Worm (Caenorhabditis elegans) whole organism, young adult: Measurements from ENCODE around the gene mdt-9.

Source experiments
- F10E7.11 ChIP-seq: sonication (generic microtip); optimal IDR thresholded peaks from 2 replicates; lab custom pipeline; 2017; ENCODE audit warnings: mild to moderate bottlenecking, missing genetic modification characterization, moderate library complexity, missing compliant biosample characterization
- F22D6.2 ChIP-seq: sonication (generic microtip); optimal IDR thresholded peaks from 2 replicates; lab custom pipeline; 2016; ENCODE audit warnings: mild to moderate bottlenecking, missing genetic modification characterization, missing compliant biosample characterization
- F37B4.10 ChIP-seq: fragments of 200-800 bp; sonication (Bioruptor generic); IDR thresholded peaks from 2 replicates; pipeline ENCODE4 v1.3.6; 2022; ENCODE audit warnings: missing genetic modification characterization, missing compliant biosample characterization
- F55B11.4 ChIP-seq: sonication (generic microtip); optimal IDR thresholded peaks from 2 replicates; lab custom pipeline; 2016; ENCODE audit warnings: missing compliant biosample characterization, missing genetic modification characterization, borderline replicate concordance; ENCODE audit not compliant: insufficient read depth
- F57A8.1 ChIP-seq: fragments of 200-800 bp; sonication (Bioruptor generic); optimal IDR thresholded peaks from 2 replicates; lab custom pipeline; 2018; ENCODE audit warnings: mild to moderate bottlenecking, missing genetic modification characterization, moderate library complexity, missing compliant biosample characterization
- Y53G8AR.9 ChIP-seq: fragments of 200-800 bp; sonication (Bioruptor generic); conservative IDR thresholded peaks from 2 replicates; pipeline ENCODE4 v1.3.6; 2022; ENCODE audit warnings: missing genetic modification reagents, missing genetic modification characterization, missing compliant biosample characterization
- Y56A3A.18 ChIP-seq: fragments of 200-800 bp; sonication (Bioruptor generic); IDR thresholded peaks from 2 replicates; pipeline ENCODE4 v1.3.6; 2022; ENCODE audit warnings: missing genetic modification reagents, missing genetic modification characterization, missing compliant biosample characterization
- Y79H2A.3 ChIP-seq: fragments of 200-800 bp; sonication (Bioruptor generic); conservative IDR thresholded peaks from 2 replicates; pipeline ENCODE4 v1.3.6; 2022; ENCODE audit warnings: missing genetic modification reagents, missing genetic modification characterization, missing compliant biosample characterization
- aptf-2 ChIP-seq: fragments of 200-800 bp; sonication (Bioruptor generic); conservative IDR thresholded peaks from 2 replicates; pipeline ENCODE4 v1.3.6; 2022; ENCODE audit warnings: missing genetic modification reagents, missing genetic modification characterization, missing compliant biosample characterization
- aptf-3 ChIP-seq: fragments of 200-800 bp; sonication (Bioruptor generic); IDR thresholded peaks from 2 replicates; pipeline ENCODE4 v1.3.6; 2022; ENCODE audit warnings: missing genetic modification characterization, missing compliant biosample characterization
- athp-1 ChIP-seq: sonication (generic microtip); optimal IDR thresholded peaks from 2 replicates; lab custom pipeline; 2017; ENCODE audit warnings: mild to moderate bottlenecking, missing genetic modification characterization, missing compliant biosample characterization
- attf-6 ChIP-seq: fragments of 200-800 bp; sonication (Bioruptor generic); IDR thresholded peaks from 2 replicates; pipeline ENCODE4 v1.3.6; 2022; ENCODE audit warnings: missing genetic modification reagents, missing genetic modification characterization, missing compliant biosample characterization
- bed-2 ChIP-seq: fragments of 200-800 bp; sonication (Bioruptor generic); IDR thresholded peaks from 2 replicates; pipeline ENCODE4 v1.3.6; 2022; ENCODE audit warnings: missing genetic modification reagents, missing genetic modification characterization, missing compliant biosample characterization
- ceh-27 ChIP-seq: fragments of 200-800 bp; sonication (Bioruptor generic); optimal IDR thresholded peaks from 2 replicates; lab custom pipeline; 2018; ENCODE audit warnings: mild to moderate bottlenecking, missing genetic modification characterization, moderate library complexity, missing compliant biosample characterization
- ceh-40 ChIP-seq: fragments of 200-800 bp; sonication (Bioruptor generic); IDR thresholded peaks from 2 replicates; pipeline ENCODE4 v1.3.6; 2022; ENCODE audit warnings: missing genetic modification characterization, missing compliant biosample characterization
- ceh-58 ChIP-seq: fragments of 200-800 bp; sonication (Bioruptor generic); IDR thresholded peaks from 2 replicates; pipeline ENCODE4 v1.3.6; 2022; ENCODE audit warnings: missing genetic modification characterization, missing compliant biosample characterization
- ceh-79 ChIP-seq: sonication (generic microtip); optimal IDR thresholded peaks from 2 replicates; lab custom pipeline; 2017; ENCODE audit warnings: mild to moderate bottlenecking, missing genetic modification characterization, missing compliant biosample characterization
- chd-7 ChIP-seq: sonication (generic microtip); optimal IDR thresholded peaks from 2 replicates; lab custom pipeline; 2016; ENCODE audit warnings: mild to moderate bottlenecking, missing genetic modification characterization, moderate library complexity, missing compliant biosample characterization
- egrh-3 ChIP-seq: fragments of 200-800 bp; sonication (Bioruptor generic); IDR thresholded peaks from 2 replicates; pipeline ENCODE4 v1.3.6; 2022; ENCODE audit warnings: missing genetic modification reagents, missing genetic modification characterization, missing compliant biosample characterization
- ekl-4 ChIP-seq: fragments of 200-800 bp; sonication (Bioruptor generic); IDR thresholded peaks from 2 replicates; pipeline ENCODE4 v1.3.6; 2022; ENCODE audit warnings: missing genetic modification reagents, missing genetic modification characterization, missing compliant biosample characterization
- ets-4 ChIP-seq: fragments of 200-800 bp; sonication (Bioruptor generic); optimal IDR thresholded peaks from 2 replicates; lab custom pipeline; 2018; ENCODE audit warnings: mild to moderate bottlenecking, missing genetic modification characterization, missing compliant biosample characterization
- hlh-12 ChIP-seq: sonication (generic microtip); optimal IDR thresholded peaks from 2 replicates; lab custom pipeline; 2016; ENCODE audit warnings: missing genetic modification characterization, missing compliant biosample characterization
- hrde-1 ChIP-seq: sonication (generic microtip); optimal IDR thresholded peaks from 2 replicates; lab custom pipeline; 2016; ENCODE audit warnings: missing genetic modification characterization, mild to moderate bottlenecking, missing compliant biosample characterization, moderate library complexity, missing genotype, missing genetic modification reagents, borderline replicate concordance
- let-526 ChIP-seq: fragments of 200-800 bp; sonication (Bioruptor generic); IDR thresholded peaks from 2 replicates; pipeline ENCODE4 v1.3.6; 2022; ENCODE audit warnings: missing genetic modification reagents, missing genetic modification characterization, missing compliant biosample characterization
- let-607 ChIP-seq, 2 experiments: fragments of 200-800 bp in 1 of 2; sonication (Bioruptor generic) in 1 of 2; sonication (generic microtip) in 1 of 2; optimal IDR thresholded peaks; 2 replicates each; lab custom pipeline; 2016 to 2018; ENCODE audit warnings: mild to moderate bottlenecking in 2 of 2, missing compliant biosample characterization in 2 of 2, missing genetic modification characterization in 2 of 2, moderate library complexity in 2 of 2, missing genotype in 1 of 2
- lin-26 ChIP-seq: fragments of 200-800 bp; sonication (Bioruptor generic); IDR thresholded peaks from 2 replicates; pipeline ENCODE4 v1.3.6; 2022; ENCODE audit warnings: missing genetic modification reagents, missing genetic modification characterization, missing compliant biosample characterization
- lir-1 ChIP-seq: fragments of 200-800 bp; sonication (Bioruptor generic); conservative IDR thresholded peaks from 2 replicates; pipeline ENCODE4 v1.3.6; 2022; ENCODE audit warnings: missing genetic modification reagents, missing genetic modification characterization, missing compliant biosample characterization
- madf-10 ChIP-seq: sonication (generic microtip); optimal IDR thresholded peaks from 2 replicates; lab custom pipeline; 2016; ENCODE audit warnings: mild to moderate bottlenecking, missing genetic modification characterization, missing compliant biosample characterization
- madf-3 ChIP-seq: fragments of 200-800 bp; sonication (Bioruptor generic); IDR thresholded peaks from 2 replicates; pipeline ENCODE4 v1.3.6; 2022; ENCODE audit warnings: missing genetic modification reagents, missing genetic modification characterization, missing compliant biosample characterization
- madf-6 ChIP-seq: fragments of 200-800 bp; sonication (Bioruptor generic); IDR thresholded peaks from 2 replicates; pipeline ENCODE4 v1.3.6; 2022; ENCODE audit warnings: missing genetic modification reagents, missing genetic modification characterization, missing compliant biosample characterization
- mel-28 ChIP-seq: sonication (generic microtip); optimal IDR thresholded peaks from 2 replicates; lab custom pipeline; 2016; ENCODE audit warnings: borderline replicate concordance, mild to moderate bottlenecking, missing genetic modification characterization, missing compliant biosample characterization
- nfya-1 ChIP-seq: sonication (generic microtip); optimal IDR thresholded peaks from 2 replicates; lab custom pipeline; 2017; ENCODE audit warnings: antibody characterized with exemption, missing compliant biosample characterization, missing genetic modification characterization, borderline replicate concordance; ENCODE audit not compliant: insufficient read depth
- nhr-80 ChIP-seq: sonication (generic microtip); optimal IDR thresholded peaks from 2 replicates; lab custom pipeline; 2016; ENCODE audit warnings: missing genetic modification characterization, missing compliant biosample characterization
- pbrm-1 ChIP-seq: fragments of 200-800 bp; sonication (Bioruptor generic); IDR thresholded peaks from 2 replicates; pipeline ENCODE4 v1.3.6; 2022; ENCODE audit warnings: missing genetic modification reagents, missing genetic modification characterization, missing compliant biosample characterization
- pha-4 ChIP-seq: fragments of 150-350 bp; sonication (generic microtip); optimal IDR thresholded peaks from 2 replicates; lab custom pipeline; 2014; ENCODE audit warnings: missing biosample characterization, missing genetic modification reagents, missing genetic modification characterization
- rec-8 ChIP-seq, 2 experiments: sonication (generic microtip); optimal IDR thresholded peaks; 2 replicates each; lab custom pipeline; 2016; ENCODE audit warnings: mild to moderate bottlenecking in 2 of 2, missing genetic modification characterization in 2 of 2, missing genetic modification reagents in 2 of 2, missing genotype in 2 of 2, missing biosample characterization in 1 of 2, missing compliant biosample characterization in 1 of 2, moderate library complexity in 1 of 2
- rpc-1 ChIP-seq, 2 experiments: fragments of 150-350 bp in 1 of 2; sonication (generic microtip) in 1 of 2; optimal IDR thresholded peaks; 2 replicates each; lab custom pipeline; 2014 to 2018; ENCODE audit warnings: missing biosample characterization in 1 of 2, missing genetic modification characterization in 1 of 2, missing genetic modification reagents in 1 of 2, missing genotype in 1 of 2
- sea-2 ChIP-seq: fragments of 200-800 bp; sonication (Bioruptor generic); IDR thresholded peaks from 2 replicates; pipeline ENCODE4 v1.3.6; 2022; ENCODE audit warnings: missing genetic modification characterization, missing compliant biosample characterization
- snpc-4 ChIP-seq, 5 experiments: fragments of 150-350 bp in 1 of 5; sonication (generic microtip) in 4 of 5; optimal IDR thresholded peaks; 2 replicates each; lab custom pipeline; 2014 to 2018; ENCODE audit warnings: missing genetic modification characterization in 5 of 5, missing biosample characterization in 3 of 5, antibody characterized with exemption in 2 of 5, mild to moderate bottlenecking in 2 of 5, missing compliant biosample characterization in 2 of 5, missing genotype in 2 of 5, moderate library complexity in 2 of 5, missing genetic modification reagents in 1 of 5
- sptf-2 ChIP-seq: fragments of 200-800 bp; sonication (Bioruptor generic); optimal IDR thresholded peaks from 2 replicates; lab custom pipeline; 2018; ENCODE audit warnings: mild to moderate bottlenecking, missing genetic modification characterization, missing compliant biosample characterization
- tbp1 ChIP-seq: fragments of 200-800 bp; sonication (Bioruptor generic); optimal IDR thresholded peaks from 2 replicates; lab custom pipeline; 2018; ENCODE audit warnings: mild to moderate bottlenecking, missing genetic modification characterization, missing compliant biosample characterization
- tbx-9 ChIP-seq: sonication (generic microtip); optimal IDR thresholded peaks from 2 replicates; lab custom pipeline; 2016; ENCODE audit warnings: borderline replicate concordance, missing genetic modification characterization, inconsistent platforms, missing compliant biosample characterization
- zfh-2 ChIP-seq: fragments of 200-800 bp; sonication (Bioruptor generic); conservative IDR thresholded peaks from 2 replicates; pipeline ENCODE4 v1.3.6; 2022; ENCODE audit warnings: missing genetic modification reagents, missing genetic modification characterization, missing compliant biosample characterization
- zim-3 ChIP-seq: sonication (generic microtip); optimal IDR thresholded peaks from 2 replicates; lab custom pipeline; 2017; ENCODE audit warnings: mild to moderate bottlenecking, missing genetic modification characterization, moderate library complexity, missing compliant biosample characterization
- ztf-18 ChIP-seq: sonication (generic microtip); optimal IDR thresholded peaks from 2 replicates; lab custom pipeline; 2016; ENCODE audit warnings: missing genotype, mild to moderate bottlenecking, missing genetic modification characterization, missing compliant biosample characterization
- ztf-26 ChIP-seq: sonication (generic microtip); optimal IDR thresholded peaks from 2 replicates; lab custom pipeline; 2017; ENCODE audit warnings: missing genetic modification characterization, missing compliant biosample characterization
- ztf-28 ChIP-seq: fragments of 200-800 bp; sonication (Bioruptor generic); IDR thresholded peaks from 2 replicates; pipeline ENCODE4 v1.3.6; 2022; ENCODE audit warnings: missing genetic modification reagents, missing genetic modification characterization, missing compliant biosample characterization

mdt-9 gene

ce11 chrIV:13348592-13348991, 37.6 kb upstream of the mdt-9 start, which contains the start of gene W02A2.12:
W02A2.12 (minus strand) TSS chrIV:13348831.
- TF ChIP-seq F37B4.10 (GFP tag; lab: Robert Waterston, UW) (no peak), ceh-40 (GFP tag; lab: Robert Waterston, UW) (no peak), lin-26 (no peak), rec-8 (tag; optimal IDR thresholded peaks at IDR 0.05; lab: Kevin White, UChicago) (no peak), Y53G8AR.9 (GFP tag; lab: Robert Waterston, UW) (0 out of 2 replicates have a peak, but pooled peaks have one; percentile 46), ztf-18 (no peak), chd-7 (tag; lab: Kevin White, UChicago) (peak; percentile 34), mel-28 (no peak), hlh-12 (tag; lab: Kevin White, UChicago) (no peak), madf-3 (GFP tag; lab: Robert Waterston, UW) (0 out of 2 replicates have a peak, but pooled peaks have one; percentile 25), nfya-1 (no peak), ceh-58 (GFP tag; lab: Robert Waterston, UW) (no peak), pha-4 (tag; lab: Kevin White, UChicago) (no peak), ztf-26 (tag; lab: Kevin White, UChicago) (no peak), attf-6 (peak; percentile 72), zim-3 (tag; lab: Kevin White, UChicago) (no peak), let-607 (tag; optimal IDR thresholded peaks at IDR 0.05; lab: Kevin White, UChicago) (no peak), F55B11.4 (no peak), F10E7.11 (peak; percentile 19), ceh-27 (GFP tag; lab: Kevin White, UChicago) (no peak), hrde-1 (tag; lab: Kevin White, UChicago) (no peak), sptf-2 (no peak), pbrm-1 (peak; percentile 38; the same call in 1 of the 2 replicates), aptf-2 (GFP tag; lab: Robert Waterston, UW) (no peak), snpc-4 (GFP tag; optimal IDR thresholded peaks at IDR 0.05; lab: Kevin White, UChicago) (no peak), snpc-4 (tag; optimal IDR thresholded peaks at IDR 0.05; lab: Kevin White, UChicago) (peak in 1 of 4 experiments; percentile 18), zfh-2 (GFP tag; lab: Robert Waterston, UW) (peak; percentile 80), sea-2 (GFP tag; lab: Robert Waterston, UW) (no peak), nhr-80 (tag; lab: Kevin White, UChicago) (no peak), aptf-3 (GFP tag; lab: Robert Waterston, UW) (0 out of 2 replicates have a peak, but pooled peaks have one; percentile 63), bed-2 (GFP tag; lab: Robert Waterston, UW) (no peak), F22D6.2 (tag; lab: Kevin White, UChicago) (no peak), let-526 (GFP tag; lab: Robert Waterston, UW) (no peak), rpc-1 (optimal IDR thresholded peaks at IDR 0.05; lab: Kevin White, UChicago) (no peak), rpc-1 (tag; optimal IDR thresholded peaks at IDR 0.05; lab: Kevin White, UChicago) (no peak), ekl-4 (GFP tag; lab: Robert Waterston, UW) (peak; percentile 47; the same call in 1 of the 2 replicates), tbp1 (GFP tag; lab: Kevin White, UChicago) (no peak), madf-6 (GFP tag; lab: Robert Waterston, UW) (peak; percentile 42; the same call in 1 of the 2 replicates), lir-1 (GFP tag; lab: Robert Waterston, UW) (no peak), tbx-9 (tag; lab: Kevin White, UChicago) (no peak), ceh-79 (tag; lab: Kevin White, UChicago) (no peak), athp-1 (tag; lab: Kevin White, UChicago) (peak; percentile 72), Y56A3A.18 (GFP tag; lab: Robert Waterston, UW) (no peak), Y79H2A.3 (GFP tag; lab: Robert Waterston, UW) (no peak), ets-4 (GFP tag; lab: Kevin White, UChicago) (no peak), ztf-28 (no peak), madf-10 (tag; lab: Kevin White, UChicago) (no peak), F57A8.1 (no peak), egrh-3 (peak; percentile 77; the same call in 1 of the 2 replicates)
